Worm (Caenorhabditis elegans) whole organism, late embryonic: ENCODE measurements around the gene haf-8.

Experiments
- C08G9.2 ChIP-seq: sonication (generic microtip); optimal IDR thresholded peaks from 2 replicates; lab custom pipeline; 2016; ENCODE audit warnings: mild to moderate bottlenecking, missing genetic modification characterization, moderate library complexity, missing compliant biosample characterization
- F13H6.1 ChIP-seq: sonication (generic microtip); optimal IDR thresholded peaks from 2 replicates; lab custom pipeline; 2016; ENCODE audit warnings: missing genetic modification characterization, missing compliant biosample characterization
- K09A11.1 ChIP-seq: sonication (generic microtip); optimal IDR thresholded peaks from 2 replicates; lab custom pipeline; 2017; ENCODE audit warnings: antibody characterized with exemption, mild to moderate bottlenecking, missing genetic modification characterization, missing compliant biosample characterization; ENCODE audit not compliant: insufficient read depth
- Y22D7AL.16 ChIP-seq: sonication (generic microtip); optimal IDR thresholded peaks from 2 replicates; lab custom pipeline; 2016; ENCODE audit warnings: missing genetic modification characterization, missing compliant biosample characterization
- ceh-14 ChIP-seq: sonication (generic microtip); optimal IDR thresholded peaks from 2 replicates; lab custom pipeline; 2016; ENCODE audit warnings: missing genotype, missing genetic modification characterization, missing compliant biosample characterization
- ceh-2 ChIP-seq: sonication (generic microtip); optimal IDR thresholded peaks from 2 replicates; lab custom pipeline; 2016; ENCODE audit warnings: missing genotype, missing genetic modification characterization, missing compliant biosample characterization
- ceh-24 ChIP-seq: sonication (generic microtip); optimal IDR thresholded peaks from 2 replicates; lab custom pipeline; 2016; ENCODE audit warnings: mild to moderate bottlenecking, missing genetic modification characterization, missing compliant biosample characterization
- ceh-6 ChIP-seq: fragments of 200-800 bp; sonication (Bioruptor generic); optimal IDR thresholded peaks from 2 replicates; lab custom pipeline; 2018; ENCODE audit warnings: mild to moderate bottlenecking, missing genetic modification characterization, missing compliant biosample characterization
- che-1 ChIP-seq: sonication (generic microtip); optimal IDR thresholded peaks from 2 replicates; lab custom pipeline; 2016; ENCODE audit warnings: mild to moderate bottlenecking, missing genetic modification characterization, missing compliant biosample characterization
- elt-2 ChIP-seq: sonication (generic microtip); optimal IDR thresholded peaks from 2 replicates; lab custom pipeline; 2016; ENCODE audit warnings: missing genetic modification reagents, missing genetic modification characterization, missing compliant biosample characterization
- fax-1 ChIP-seq: sonication (generic microtip); optimal IDR thresholded peaks from 2 replicates; lab custom pipeline; 2016; ENCODE audit warnings: missing genotype, missing genetic modification characterization, missing compliant biosample characterization
- fkh-10 ChIP-seq: fragments of 150-350 bp; optimal IDR thresholded peaks from 2 replicates; lab custom pipeline; 2014; ENCODE audit warnings: missing biosample characterization, missing genetic modification reagents, missing genetic modification characterization
- fkh-6 ChIP-seq: sonication (generic microtip); optimal IDR thresholded peaks from 2 replicates; lab custom pipeline; 2016; ENCODE audit warnings: missing genetic modification characterization, missing compliant biosample characterization
- gmeb-2 ChIP-seq: sonication (generic microtip); optimal IDR thresholded peaks from 2 replicates; lab custom pipeline; 2016; ENCODE audit warnings: missing genetic modification characterization, inconsistent platforms, missing compliant biosample characterization
- hlh-13 ChIP-seq: fragments of 200-800 bp; sonication (Bioruptor generic); optimal IDR thresholded peaks from 2 replicates; lab custom pipeline; 2018; ENCODE audit warnings: mild to moderate bottlenecking, missing genetic modification characterization, missing compliant biosample characterization
- hlh-15 ChIP-seq: sonication (generic microtip); optimal IDR thresholded peaks from 2 replicates; lab custom pipeline; 2016; ENCODE audit warnings: missing genetic modification characterization, missing compliant biosample characterization
- hlh-30 ChIP-seq: sonication (generic microtip); optimal IDR thresholded peaks from 2 replicates; lab custom pipeline; 2017; ENCODE audit warnings: antibody characterized with exemption, missing genetic modification characterization, missing compliant biosample characterization; ENCODE audit not compliant: insufficient read depth
- hlh-6 ChIP-seq: sonication (generic microtip); optimal IDR thresholded peaks from 2 replicates; lab custom pipeline; 2016; ENCODE audit warnings: missing genotype, missing genetic modification characterization, missing compliant biosample characterization
- hlh-8 ChIP-seq: sonication (generic microtip); optimal IDR thresholded peaks from 2 replicates; lab custom pipeline; 2016; ENCODE audit warnings: missing genotype, missing genetic modification characterization, missing compliant biosample characterization
- lim-6 ChIP-seq: sonication (generic microtip); optimal IDR thresholded peaks from 2 replicates; lab custom pipeline; 2016; ENCODE audit warnings: missing genetic modification characterization, missing compliant biosample characterization
- lin-11 ChIP-seq: fragments of 200-800 bp; sonication (Bioruptor generic); optimal IDR thresholded peaks from 2 replicates; lab custom pipeline; 2018; ENCODE audit warnings: mild to moderate bottlenecking, missing genetic modification characterization, missing compliant biosample characterization
- nhr-11 ChIP-seq: fragments of 150-350 bp; optimal IDR thresholded peaks from 2 replicates; lab custom pipeline; 2014; ENCODE audit warnings: missing biosample characterization, missing genetic modification characterization
- odd-2 ChIP-seq: sonication (generic microtip); optimal IDR thresholded peaks from 2 replicates; lab custom pipeline; 2017; ENCODE audit warnings: antibody characterized with exemption, mild to moderate bottlenecking, missing genetic modification characterization, missing compliant biosample characterization
- pat-9 ChIP-seq: fragments of 200-800 bp; sonication (Bioruptor generic); optimal IDR thresholded peaks from 2 replicates; lab custom pipeline; 2018; ENCODE audit warnings: mild to moderate bottlenecking, missing genetic modification characterization, moderate library complexity, missing compliant biosample characterization
- pax-1 ChIP-seq: fragments of 150-350 bp; optimal IDR thresholded peaks from 2 replicates; lab custom pipeline; 2014; ENCODE audit warnings: missing biosample characterization, missing genetic modification characterization
- pqm-1 ChIP-seq: sonication (generic microtip); optimal IDR thresholded peaks from 2 replicates; lab custom pipeline; 2016; ENCODE audit warnings: missing genetic modification characterization, missing compliant biosample characterization
- sdc-2 ChIP-seq: sonication (generic microtip); optimal IDR thresholded peaks from 2 replicates; lab custom pipeline; 2016; ENCODE audit warnings: missing genotype, missing genetic modification characterization, missing compliant biosample characterization
- sox-4 ChIP-seq: sonication (generic microtip); optimal IDR thresholded peaks from 2 replicates; lab custom pipeline; 2017; ENCODE audit warnings: mild to moderate bottlenecking, missing genetic modification characterization, inconsistent platforms, missing compliant biosample characterization
- syd-9 ChIP-seq: sonication (generic microtip); optimal IDR thresholded peaks from 2 replicates; lab custom pipeline; 2016; ENCODE audit warnings: mild to moderate bottlenecking, missing genetic modification characterization, moderate library complexity, missing compliant biosample characterization
- tbx-2 ChIP-seq: sonication (generic microtip); optimal IDR thresholded peaks from 2 replicates; lab custom pipeline; 2016; ENCODE audit warnings: missing genetic modification characterization, missing compliant biosample characterization
- ttx-3 ChIP-seq: sonication (generic microtip); optimal IDR thresholded peaks from 2 replicates; lab custom pipeline; 2016; ENCODE audit warnings: missing genetic modification reagents, missing genetic modification characterization, missing compliant biosample characterization
- unc-3 ChIP-seq, 2 experiments: fragments of 200-800 bp in 1 of 2; sonication (Bioruptor generic) in 1 of 2; sonication (generic microtip) in 1 of 2; conservative IDR thresholded peaks in 1 of 2; optimal IDR thresholded peaks in 1 of 2; 2 replicates each; pipeline versions ENCODE4 v1.3.6 to Lab custom; 2016 to 2022; ENCODE audit warnings: missing compliant biosample characterization in 2 of 2, missing genetic modification characterization in 2 of 2, missing genetic modification reagents in 1 of 2
- unc-42 ChIP-seq: sonication (generic microtip); optimal IDR thresholded peaks from 2 replicates; lab custom pipeline; 2016; ENCODE audit warnings: missing genotype, missing genetic modification characterization, missing compliant biosample characterization
- zip-5 ChIP-seq: sonication (generic microtip); optimal IDR thresholded peaks from 2 replicates; lab custom pipeline; 2016; ENCODE audit warnings: missing genetic modification characterization, missing compliant biosample characterization
- ztf-16 ChIP-seq: sonication (generic microtip); optimal IDR thresholded peaks from 2 replicates; lab custom pipeline; 2017; ENCODE audit warnings: missing genetic modification characterization, missing compliant biosample characterization

The haf-8 gene

DNA sequence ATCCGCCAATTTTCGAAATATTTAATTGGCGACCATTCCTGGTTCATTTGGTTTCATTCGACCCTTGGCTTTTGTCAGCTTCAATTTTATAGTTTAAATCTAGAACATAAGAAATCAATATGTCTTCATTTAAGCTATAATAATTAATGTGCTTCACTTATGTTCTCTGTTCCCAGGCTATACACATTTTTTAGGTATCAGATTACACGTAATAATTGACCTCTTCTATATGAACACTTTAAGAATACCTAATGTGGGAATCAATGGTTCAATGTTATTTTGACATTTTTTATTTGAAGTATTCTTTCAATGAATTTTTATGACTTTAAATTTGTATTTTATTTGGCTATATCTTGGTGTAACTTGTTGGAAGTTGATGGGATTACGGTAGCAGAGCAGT is 9.5 kb upstream of the haf-8 start, which contains the start of gene lgc-7:
lgc-7 (plus strand) TSS at position 301 of the 400 bp plus-strand sequence.
- TF ChIP-seq F13H6.1 (tag; lab: Kevin White, UChicago) = no peak
- no peak for TF ChIP-seq elt-2
- no peak for TF ChIP-seq pqm-1 (tag; lab: Kevin White, UChicago)
- no peak for TF ChIP-seq ceh-14 (tag; lab: Kevin White, UChicago)
- no peak for TF ChIP-seq gmeb-2 (tag; lab: Kevin White, UChicago)
- no peak for TF ChIP-seq hlh-6 (tag; lab: Kevin White, UChicago)
- TF ChIP-seq syd-9 (tag; lab: Kevin White, UChicago) = no peak
- no peak for TF ChIP-seq unc-42
- no peak for TF ChIP-seq hlh-8 (tag; lab: Kevin White, UChicago)
- no peak for TF ChIP-seq ceh-6
- no peak for TF ChIP-seq fkh-10 (GFP tag; lab: Kevin White, UChicago)

DNA sequence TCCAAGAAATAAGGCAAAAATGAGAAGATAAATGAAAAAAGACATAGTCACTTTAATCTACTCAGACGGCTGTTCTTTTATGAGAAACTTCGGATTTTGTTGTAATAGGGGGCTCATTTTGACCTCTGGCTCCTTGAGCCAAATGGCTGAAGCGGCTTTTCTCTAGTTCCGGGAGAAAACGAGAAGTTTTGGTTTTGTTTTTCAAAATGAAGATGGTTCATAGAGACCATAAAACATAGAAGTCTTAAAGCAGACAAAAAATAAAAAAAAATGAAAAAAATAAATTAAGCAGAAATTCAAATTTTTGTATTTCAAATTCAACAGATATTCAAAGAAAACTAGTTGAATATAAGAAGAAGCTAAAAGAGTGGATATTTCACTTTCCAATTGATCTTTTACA is 6.6 kb upstream of the haf-8 start, which contains the start of gene Y57G11C.41:
Y57G11C.41 (minus strand) TSS at position 101 of the 400 bp plus-strand sequence.
- no peak for TF ChIP-seq syd-9 (tag; lab: Kevin White, UChicago)
- no peak for TF ChIP-seq sdc-2 (tag; lab: Kevin White, UChicago)
- no peak for TF ChIP-seq unc-3 (GFP tag; conservative IDR thresholded peaks at IDR 0.05; lab: Robert Waterston, UW)
- no peak for TF ChIP-seq unc-3 (tag; optimal IDR thresholded peaks at IDR 0.05; lab: Kevin White, UChicago)
- TF ChIP-seq ztf-16 = no peak
- no peak for TF ChIP-seq che-1

DNA sequence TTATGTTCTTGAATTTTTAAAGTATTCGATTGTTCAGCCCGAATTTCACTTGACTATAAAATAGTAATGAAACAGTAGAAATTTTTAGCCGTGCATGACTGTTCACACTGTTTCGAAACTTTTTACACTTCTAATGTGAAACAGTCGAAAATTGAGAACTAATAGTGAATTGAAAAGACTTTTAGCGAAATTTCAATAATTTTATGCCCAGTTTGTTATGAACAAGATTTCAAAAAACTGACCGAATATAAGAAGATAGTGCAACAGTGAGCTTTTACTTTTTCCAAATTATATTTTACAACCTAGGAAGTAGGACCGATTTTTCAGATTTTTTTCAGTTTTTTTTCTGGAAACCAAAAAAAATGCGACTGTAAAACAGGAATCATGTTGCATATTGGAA is 5.2 kb upstream of the haf-8 start:
- TF ChIP-seq ceh-2 (tag; lab: Kevin White, UChicago) (no peak), Y22D7AL.16 (tag; lab: Kevin White, UChicago) (no peak), hlh-13 (GFP tag; lab: Kevin White, UChicago) (no peak), ttx-3 (tag; lab: Kevin White, UChicago) (no peak), hlh-30 (no peak), lim-6 (no peak), elt-2 (no peak), odd-2 (no peak), lin-11 (tag; lab: Kevin White, UChicago) (no peak)

DNA sequence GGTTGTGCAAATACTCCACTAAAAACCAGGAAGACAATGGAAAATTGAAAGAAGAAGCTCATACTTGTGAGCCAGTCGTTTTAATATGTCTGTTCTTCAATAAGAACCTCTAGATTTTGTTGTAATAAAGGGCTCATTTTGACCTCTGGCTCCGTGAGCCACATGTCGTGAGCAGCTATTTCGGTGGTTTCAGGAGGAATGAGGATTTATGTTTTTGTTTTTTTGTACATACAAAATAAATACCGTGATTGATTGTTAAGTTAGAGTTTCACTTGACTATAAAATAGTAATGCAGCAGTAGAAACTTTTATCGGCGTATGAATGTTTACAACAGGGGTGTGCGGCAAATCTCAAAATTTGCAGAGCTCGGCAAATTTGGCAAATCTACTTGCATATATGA is 4.4 kb upstream of the haf-8 start, which contains the start of gene Y57G11C.40:
Y57G11C.40 (minus strand) TSS at position 101 of the 400 bp plus-strand sequence.
- no peak for TF ChIP-seq pat-9 (tag; lab: Kevin White, UChicago)
- TF ChIP-seq hlh-15 (tag; lab: Kevin White, UChicago) = no peak

DNA sequence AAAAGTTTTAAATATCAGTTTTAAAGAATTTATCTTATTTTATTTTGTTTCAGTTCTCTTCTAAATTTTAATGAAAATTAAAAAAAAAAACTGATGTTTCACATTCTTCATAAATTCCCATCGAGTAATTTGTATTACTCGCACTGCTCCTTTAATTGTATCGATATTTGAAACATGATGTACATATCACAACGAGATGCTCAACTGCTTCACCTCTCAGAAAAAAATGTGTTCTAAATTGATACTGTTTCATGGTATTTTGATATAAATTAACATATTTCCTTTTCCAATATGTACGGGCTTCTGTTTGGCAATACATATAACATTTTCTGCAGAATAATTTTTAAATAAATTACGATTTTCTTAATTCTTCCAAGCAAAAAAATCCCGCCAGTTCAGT is 12.0 kb downstream of the haf-8 start:
- no peak for TF ChIP-seq zip-5 (tag; lab: Kevin White, UChicago)
- no peak for TF ChIP-seq ceh-6
- no peak for TF ChIP-seq elt-2
- no peak for TF ChIP-seq tbx-2
- TF ChIP-seq ceh-24 = no peak
- TF ChIP-seq F13H6.1 (tag; lab: Kevin White, UChicago) = no peak
- TF ChIP-seq hlh-8 (tag; lab: Kevin White, UChicago) = no peak
- no peak for TF ChIP-seq sdc-2 (tag; lab: Kevin White, UChicago)
- TF ChIP-seq fax-1 = no peak
- TF ChIP-seq pqm-1 (tag; lab: Kevin White, UChicago) = no peak
- TF ChIP-seq fkh-6 (tag; lab: Kevin White, UChicago) = no peak
- no peak for TF ChIP-seq C08G9.2 (tag; lab: Kevin White, UChicago)
- no peak for TF ChIP-seq K09A11.1 (tag; lab: Kevin White, UChicago)
- TF ChIP-seq sox-4 (tag; lab: Kevin White, UChicago) = no peak
- no peak for TF ChIP-seq nhr-11
- TF ChIP-seq syd-9 (tag; lab: Kevin White, UChicago) = no peak
- no peak for TF ChIP-seq hlh-13 (GFP tag; lab: Kevin White, UChicago)
- TF ChIP-seq lin-11 (tag; lab: Kevin White, UChicago) = no peak
- TF ChIP-seq pax-1 (tag; lab: Kevin White, UChicago) = no peak
- TF ChIP-seq, all 69 proteins: peak for 0
